Fruit fly (Drosophila melanogaster) whole organism, embryonic: ENCODE results near the gene Tis11.
A peak's percentile ranks its signal among the peaks of the same experiment; 100 is the strongest.

Source experiments
- CG10209 ChIP-seq: fragments of 200-800 bp; sonication (Bioruptor generic); optimal IDR thresholded peaks from 3 replicates; lab custom pipeline; 2017; ENCODE audit warnings: missing biosample characterization, mild to moderate bottlenecking, missing genetic modification characterization, missing genetic modification reagents
- CG1024 ChIP-seq: fragments of 200-800 bp; sonication (Bioruptor generic); IDR thresholded peaks from 2 replicates; pipeline ENCODE4 v1.3.6; 2022; ENCODE audit warnings: missing biosample characterization, missing genetic modification characterization
- CG10274 ChIP-seq: fragments of 200-800 bp; sonication (Bioruptor generic); optimal IDR thresholded peaks from 3 replicates; lab custom pipeline; 2017; ENCODE audit warnings: missing biosample characterization, mild to moderate bottlenecking, missing genetic modification characterization
- CG10462 ChIP-seq: fragments of 200-800 bp; sonication (Bioruptor generic); optimal IDR thresholded peaks from 2 replicates; lab custom pipeline; 2016; ENCODE audit warnings: missing biosample characterization, missing genetic modification characterization
- CG12744 ChIP-seq: fragments of 200-800 bp; sonication (Bioruptor generic); optimal IDR thresholded peaks from 2 replicates; lab custom pipeline; 2016; ENCODE audit warnings: missing biosample characterization, missing genetic modification characterization
- CG13123 ChIP-seq: fragments of 200-800 bp; sonication (Bioruptor generic); optimal IDR thresholded peaks from 2 replicates; lab custom pipeline; 2016; ENCODE audit warnings: missing biosample characterization, missing genetic modification characterization
- CG13424 ChIP-seq: fragments of 200-800 bp; sonication (Bioruptor generic); optimal IDR thresholded peaks from 2 replicates; lab custom pipeline; 2019; ENCODE audit warnings: missing biosample characterization, mild to moderate bottlenecking, missing genetic modification characterization, moderate library complexity
- CG16779 ChIP-seq: fragments of 200-800 bp; sonication (Bioruptor generic); IDR thresholded peaks from 2 replicates; pipeline ENCODE4 v1.3.6; 2022; ENCODE audit warnings: missing biosample characterization, missing genetic modification characterization
- CG17359 ChIP-seq: fragments of 200-800 bp; sonication (Bioruptor generic); optimal IDR thresholded peaks from 3 replicates; lab custom pipeline; 2018; ENCODE audit warnings: missing biosample characterization, mild to moderate bottlenecking, missing genetic modification characterization, moderate library complexity
- CG2116 ChIP-seq: fragments of 200-800 bp; sonication (Bioruptor generic); optimal IDR thresholded peaks from 3 replicates; lab custom pipeline; 2018; ENCODE audit warnings: missing biosample characterization, mild to moderate bottlenecking, missing genetic modification characterization
- CG34224 ChIP-seq: fragments of 200-800 bp; sonication (Bioruptor generic); IDR thresholded peaks from 3 replicates; pipeline ENCODE4 v1.3.6; 2022; ENCODE audit warnings: missing biosample characterization, missing genetic modification characterization; ENCODE audit not compliant: partially characterized antibody
- CG3838 ChIP-seq: fragments of 200-800 bp; sonication (Bioruptor generic); optimal IDR thresholded peaks from 3 replicates; lab custom pipeline; 2016; ENCODE audit warnings: missing biosample characterization, missing genetic modification characterization
- CG4360 ChIP-seq: fragments of 200-800 bp; sonication (Bioruptor generic); IDR thresholded peaks from 2 replicates; pipeline ENCODE4 v1.3.6; 2022; ENCODE audit warnings: missing biosample characterization, missing genetic modification characterization
- CG6175 ChIP-seq: fragments of 200-800 bp; sonication (Bioruptor generic); IDR thresholded peaks from 3 replicates; pipeline ENCODE4 v1.3.6; 2022; ENCODE audit warnings: missing biosample characterization, missing genetic modification characterization
- CG8290 ChIP-seq, 3 experiments: fragments of 200-800 bp; sonication (Bioruptor generic); optimal IDR thresholded peaks; 2 replicates each; lab custom pipeline; 2016 to 2019; ENCODE audit warnings: missing biosample characterization in 3 of 3, missing genetic modification characterization in 3 of 3, mild to moderate bottlenecking in 2 of 3, moderate library complexity in 1 of 3
- CTCF ChIP-seq: fragments of 200-800 bp; sonication (Bioruptor generic); optimal IDR thresholded peaks from 2 replicates; lab custom pipeline; 2017; ENCODE audit warnings: missing biosample characterization, mild to moderate bottlenecking, missing genetic modification characterization, moderate library complexity
- Dll ChIP-seq: fragments of 200-800 bp; sonication (Bioruptor generic); IDR thresholded peaks from 4 replicates; pipeline ENCODE4 v1.3.6; 2022; ENCODE audit warnings: missing biosample characterization, missing genetic modification characterization; ENCODE audit not compliant: partially characterized antibody
- Drgx ChIP-seq: fragments of 200-800 bp; sonication (Bioruptor generic); IDR thresholded peaks from 2 replicates; pipeline ENCODE4 v1.3.6; 2022; ENCODE audit warnings: missing biosample characterization, missing genetic modification characterization
- Ets65A ChIP-seq: fragments of 200-800 bp; sonication (Bioruptor generic); peaks from one replicate; lab custom pipeline; 2016; ENCODE audit warnings: missing biosample characterization, missing genetic modification characterization
- Fer1 ChIP-seq: fragments of 200-800 bp; sonication (Bioruptor generic); optimal IDR thresholded peaks from 2 replicates; lab custom pipeline; 2017; ENCODE audit warnings: missing biosample characterization, mild to moderate bottlenecking, missing genetic modification characterization
- Gsc ChIP-seq: fragments of 200-800 bp; sonication (Bioruptor generic); IDR thresholded peaks from 2 replicates; pipeline ENCODE4 v1.3.6; 2022; ENCODE audit warnings: missing biosample characterization, missing genetic modification characterization
- HLH4C ChIP-seq: fragments of 200-800 bp; sonication (Bioruptor generic); IDR thresholded peaks from 3 replicates; pipeline ENCODE4 v1.3.6; 2022; ENCODE audit warnings: missing biosample characterization, missing genetic modification characterization; ENCODE audit not compliant: partially characterized antibody
- Hey ChIP-seq: fragments of 200-800 bp; sonication (Bioruptor generic); optimal IDR thresholded peaks from 3 replicates; lab custom pipeline; 2018; ENCODE audit warnings: missing biosample characterization, mild to moderate bottlenecking, missing genetic modification characterization
- Med ChIP-seq: fragments of 200-800 bp; sonication (Bioruptor generic); peaks from one replicate; lab custom pipeline; 2016; ENCODE audit warnings: missing biosample characterization, missing genetic modification characterization, mild to moderate bottlenecking, inconsistent platforms, moderate library complexity
- PHDP ChIP-seq: fragments of 200-800 bp; sonication (Bioruptor generic); optimal IDR thresholded peaks from 3 replicates; lab custom pipeline; 2018; ENCODE audit warnings: missing biosample characterization, mild to moderate bottlenecking, missing genetic modification characterization, moderate library complexity
- abd-A ChIP-seq: fragments of 200-800 bp; sonication (Bioruptor generic); optimal IDR thresholded peaks from 3 replicates; lab custom pipeline; 2019; ENCODE audit warnings: missing biosample characterization, mild to moderate bottlenecking, missing genetic modification characterization, moderate library complexity
- ash1 ChIP-seq: fragments of 200-800 bp; sonication (Bioruptor generic); optimal IDR thresholded peaks from 2 replicates; lab custom pipeline; 2018; ENCODE audit warnings: missing biosample characterization, mild to moderate bottlenecking, missing genetic modification characterization
- az2 ChIP-seq: fragments of 200-800 bp; sonication (Bioruptor generic); optimal IDR thresholded peaks from 3 replicates; lab custom pipeline; 2016; ENCODE audit warnings: missing biosample characterization, missing genetic modification characterization
- cas ChIP-seq: fragments of 200-800 bp; sonication (Bioruptor generic); IDR thresholded peaks from 2 replicates; pipeline ENCODE4 v1.3.6; 2022; ENCODE audit warnings: missing biosample characterization, missing genetic modification characterization
- cg ChIP-seq: fragments of 200-800 bp; sonication (Bioruptor generic); optimal IDR thresholded peaks from 3 replicates; lab custom pipeline; 2019; ENCODE audit warnings: missing biosample characterization, mild to moderate bottlenecking, missing genetic modification characterization, moderate library complexity
- crol ChIP-seq: fragments of 200-800 bp; sonication (Bioruptor generic); IDR thresholded peaks from 2 replicates; pipeline ENCODE4 v1.3.6; 2022; ENCODE audit warnings: missing biosample characterization, missing genetic modification characterization
- eyg ChIP-seq: fragments of 200-800 bp; sonication (Bioruptor generic); optimal IDR thresholded peaks from 3 replicates; lab custom pipeline; 2016; ENCODE audit warnings: missing biosample characterization, missing genetic modification characterization
- ftz-f1 ChIP-seq: fragments of 200-800 bp; sonication (Bioruptor generic); optimal IDR thresholded peaks from 2 replicates; lab custom pipeline; 2016; ENCODE audit warnings: missing biosample characterization, missing genetic modification characterization
- grn ChIP-seq: fragments of 200-800 bp; sonication (Bioruptor generic); optimal IDR thresholded peaks from 3 replicates; lab custom pipeline; 2017; ENCODE audit warnings: missing biosample characterization, missing genetic modification characterization
- kni ChIP-seq: fragments of 200-800 bp; sonication (Bioruptor generic); optimal IDR thresholded peaks from 3 replicates; lab custom pipeline; 2017; ENCODE audit warnings: mild to moderate bottlenecking, missing biosample characterization, missing genetic modification reagents, missing genetic modification characterization
- pho ChIP-seq: fragments of 200-800 bp; sonication (Bioruptor generic); optimal IDR thresholded peaks from 2 replicates; lab custom pipeline; 2016; ENCODE audit warnings: missing biosample characterization, missing genetic modification characterization
- pita ChIP-seq: fragments of 200-800 bp; sonication (Bioruptor generic); optimal IDR thresholded peaks from 2 replicates; lab custom pipeline; 2017; ENCODE audit warnings: missing biosample characterization, mild to moderate bottlenecking, missing genetic modification characterization
- psq ChIP-seq: fragments of 200-800 bp; sonication (Bioruptor generic); optimal IDR thresholded peaks from 2 replicates; lab custom pipeline; 2017; ENCODE audit warnings: missing biosample characterization, missing genetic modification characterization
- rib ChIP-seq: fragments of 200-800 bp; sonication (Bioruptor generic); IDR thresholded peaks from 2 replicates; pipeline ENCODE4 v1.3.6; 2022; ENCODE audit warnings: missing biosample characterization, missing genetic modification characterization
- seq ChIP-seq: fragments of 200-800 bp; sonication (Bioruptor generic); IDR thresholded peaks from 2 replicates; pipeline ENCODE4 v1.3.6; 2022; ENCODE audit warnings: missing biosample characterization, missing genetic modification characterization
- sim ChIP-seq: fragments of 200-800 bp; sonication (Bioruptor generic); IDR thresholded peaks from 2 replicates; pipeline ENCODE4 v1.3.6; 2022; ENCODE audit warnings: missing biosample characterization, missing genetic modification characterization
- so ChIP-seq: fragments of 200-800 bp; sonication (Bioruptor generic); IDR thresholded peaks from 3 replicates; pipeline ENCODE4 v1.3.6; 2022; ENCODE audit warnings: missing biosample characterization, missing genetic modification characterization
- sqz ChIP-seq: fragments of 200-800 bp; sonication (Bioruptor generic); optimal IDR thresholded peaks from 3 replicates; lab custom pipeline; 2018; ENCODE audit warnings: missing biosample characterization, mild to moderate bottlenecking, missing genetic modification characterization
- tap ChIP-seq: fragments of 200-800 bp; optimal IDR thresholded peaks from 3 replicates; lab custom pipeline; 2019; ENCODE audit warnings: missing biosample characterization, mild to moderate bottlenecking, missing genetic modification characterization, moderate library complexity
- trh ChIP-seq: fragments of 200-800 bp; sonication (Bioruptor generic); optimal IDR thresholded peaks from 2 replicates; lab custom pipeline; 2016; ENCODE audit warnings: missing biosample characterization, missing genetic modification characterization
- twi ChIP-seq: fragments of 200-800 bp; optimal IDR thresholded peaks from 2 replicates; lab custom pipeline; 2019; ENCODE audit warnings: missing biosample characterization, mild to moderate bottlenecking, missing genetic modification characterization, moderate library complexity
- vvl ChIP-seq: fragments of 200-800 bp; sonication (Bioruptor generic); IDR thresholded peaks from 2 replicates; pipeline ENCODE4 v1.3.6; 2022; ENCODE audit warnings: missing biosample characterization, missing genetic modification characterization
- wdn ChIP-seq: fragments of 200-800 bp; sonication (Bioruptor generic); IDR thresholded peaks from 2 replicates; pipeline ENCODE4 v1.3.6; 2022; ENCODE audit warnings: missing biosample characterization, missing genetic modification characterization

Gene Tis11

DNA sequence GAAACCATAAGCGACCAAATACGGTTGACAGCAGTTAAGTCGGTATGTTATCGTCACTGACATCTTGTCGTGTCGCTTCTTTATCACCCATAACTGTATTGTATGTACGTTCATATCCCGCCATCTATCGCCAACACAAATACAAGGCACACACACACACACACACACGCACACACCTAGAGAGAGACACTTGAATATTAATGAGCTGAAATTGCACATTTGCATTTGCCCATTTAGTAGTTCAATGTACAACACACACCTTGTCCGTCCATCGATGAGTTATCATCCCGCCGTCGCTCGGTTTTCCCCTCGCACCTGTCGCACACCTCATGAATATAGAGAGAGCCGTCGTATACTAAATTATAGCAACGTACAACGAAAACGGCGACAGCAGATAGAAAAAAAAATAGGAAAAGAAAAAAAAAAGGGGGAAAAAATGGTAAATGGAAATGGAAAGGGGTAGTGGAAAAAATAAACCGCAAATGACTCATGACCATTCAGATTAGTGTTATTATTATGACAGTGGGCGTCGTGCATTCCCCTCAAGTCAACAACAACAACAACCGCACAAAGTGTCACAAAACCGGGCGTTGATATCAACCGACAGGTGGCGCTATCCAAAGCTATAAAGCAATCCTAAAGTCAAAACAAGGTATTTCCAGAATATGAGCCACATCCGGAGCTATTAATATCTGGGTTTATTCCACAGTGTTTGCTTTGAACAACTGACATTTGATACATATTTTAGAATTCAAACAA lies 62.1 kb downstream of the Tis11 start:
- TF ChIP-seq PHDP (tag; lab: Kevin White, UChicago) (no peak), CG13424 (tag; lab: Kevin White, UChicago) (no peak), Drgx (GFP tag; lab: Robert Waterston, UW) (peak; percentile 22; the same call in 1 of the 2 replicates), CG10462 (GFP tag; lab: Kevin White, UChicago) (no peak), vvl (GFP tag; lab: Robert Waterston, UW) (peak; percentile 67; the same call in 1 of the 2 replicates), CG10274 (GFP tag; lab: Kevin White, UChicago) (no peak), seq (GFP tag; lab: Robert Waterston, UW) (no peak), cg (GFP tag; lab: Kevin White, UChicago) (peak; percentile 29), Dll (GFP tag; lab: Robert Waterston, UW) (no peak), kni (GFP tag; lab: Kevin White, UChicago) (peak; percentile 11), crol (GFP tag; lab: Robert Waterston, UW) (peak; percentile 55), so (GFP tag; lab: Robert Waterston, UW) (no peak), CG4360 (GFP tag; lab: Robert Waterston, UW) (peak; percentile 41; the same call in 1 of the 2 replicates), grn (GFP tag; lab: Kevin White, UChicago) (peak; percentile 48), CG1024 (no peak), CG8290 (GFP tag; optimal IDR thresholded peaks at IDR 0.05; lab: Kevin White, UChicago) (no peak), CG8290 (tag; optimal IDR thresholded peaks at IDR 0.05; lab: Kevin White, UChicago) (peak in 1 of 2 experiments; percentile 3), Ets65A (GFP tag; lab: Kevin White, UChicago) (peak; percentile 3), CTCF (GFP tag; lab: Kevin White, UChicago) (peak; percentile 87), ash1 (GFP tag; lab: Kevin White, UChicago) (no peak), abd-A (tag; lab: Kevin White, UChicago) (peak; percentile 39), sqz (GFP tag; lab: Kevin White, UChicago) (peak; percentile 62), CG10209 (GFP tag; lab: Kevin White, UChicago) (no peak), Hey (tag; lab: Kevin White, UChicago) (no peak), cas (GFP tag; lab: Robert Waterston, UW) (no peak), Med (GFP tag; lab: Kevin White, UChicago) (peak; percentile 52), sim (GFP tag; lab: Robert Waterston, UW) (no peak), CG17359 (tag; lab: Kevin White, UChicago) (peak; percentile 48), eyg (GFP tag; lab: Kevin White, UChicago) (no peak)

DNA sequence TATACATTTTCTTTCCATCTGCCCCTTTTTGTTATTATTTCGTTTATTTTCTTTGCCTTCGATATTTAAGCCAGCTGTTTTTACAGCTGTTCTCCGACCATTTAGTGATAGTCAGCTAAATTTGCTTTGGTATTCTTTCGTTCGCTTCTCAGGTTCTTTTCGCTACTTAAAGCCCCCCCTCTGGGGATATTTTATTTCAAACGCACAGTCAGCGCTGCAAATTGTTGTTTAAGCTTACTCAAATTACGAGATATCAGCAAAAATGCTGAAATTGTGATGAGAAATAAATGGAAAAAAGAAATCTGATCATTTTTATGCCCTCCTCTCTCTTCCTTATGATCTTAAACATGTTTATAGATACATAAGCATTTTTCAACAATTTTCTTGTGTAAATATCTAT lies 62.8 kb downstream of the Tis11 start:
- TF ChIP-seq Med (GFP tag; lab: Kevin White, UChicago) (peak; percentile 16), CG2116 (GFP tag; lab: Kevin White, UChicago) (no peak), twi (tag; lab: Kevin White, UChicago) (no peak), CG3838 (GFP tag; lab: Kevin White, UChicago) (no peak), trh (GFP tag; lab: Kevin White, UChicago) (no peak), CG12744 (GFP tag; lab: Kevin White, UChicago) (no peak), az2 (GFP tag; lab: Kevin White, UChicago) (no peak)

DNA sequence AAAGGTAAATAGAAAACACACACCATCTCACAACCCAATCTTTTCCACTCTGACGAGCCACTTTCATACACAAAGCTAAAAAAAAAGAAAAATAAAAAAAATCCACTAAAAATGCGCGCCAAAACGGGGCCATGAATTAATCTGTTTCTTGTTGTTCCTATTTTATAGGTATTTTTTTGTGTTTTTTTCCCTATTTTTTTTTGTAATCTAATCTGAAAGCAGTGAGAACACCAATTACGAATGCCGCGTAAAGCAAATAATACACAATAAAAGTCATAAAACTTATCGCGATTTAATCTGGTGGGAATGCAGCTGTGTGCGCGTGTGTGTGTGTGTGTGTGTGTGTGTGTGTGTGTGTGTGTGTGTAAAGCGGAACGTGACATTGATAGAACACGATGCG lies 64.1 kb downstream of the Tis11 start:
- TF ChIP-seq pho (GFP tag; lab: Kevin White, UChicago) (no peak), CG13123 (GFP tag; lab: Kevin White, UChicago) (no peak), kni (GFP tag; lab: Kevin White, UChicago) (no peak), CG6175 (GFP tag; lab: Robert Waterston, UW) (no peak), CG34224 (GFP tag; lab: Robert Waterston, UW) (no peak), pita (no peak), rib (GFP tag; lab: Robert Waterston, UW) (peak; percentile 31; the same call in 1 of the 2 replicates), ftz-f1 (GFP tag; lab: Kevin White, UChicago) (peak; percentile 28), wdn (GFP tag; lab: Robert Waterston, UW) (no peak), Gsc (GFP tag; lab: Robert Waterston, UW) (no peak), CG16779 (GFP tag; lab: Robert Waterston, UW) (no peak), HLH4C (GFP tag; lab: Robert Waterston, UW) (no peak), psq (peak; percentile 5), CG1024 (no peak), Fer1 (GFP tag; lab: Kevin White, UChicago) (peak; percentile 16), tap (no peak)
